Worm (Caenorhabditis elegans): ENCODE results near the gene nhr-63.
A peak's percentile ranks its signal among the peaks of the same experiment; 100 is the strongest.

Gene nhr-63

ce11 chrV:16022600-16022999 lies 20.2 kb downstream of the nhr-63 start:
- TF ChIP-seq F13H6.1 (tag; optimal IDR thresholded peaks at IDR 0.05) (no peak), lin-11 (tag; optimal IDR thresholded peaks at IDR 0.05) (no peak), aly-2 (tag; optimal IDR thresholded peaks at IDR 0.05) (no peak), R02D3.7 (tag; optimal IDR thresholded peaks at IDR 0.05) (no peak), lin-13 (GFP tag; optimal IDR thresholded peaks at IDR 0.05) (peak; percentile 4), ceh-82 (tag; optimal IDR thresholded peaks at IDR 0.05) (no peak), Y55F3AM.14 (GFP tag; optimal IDR thresholded peaks at IDR 0.05) (no peak), sma-3 (GFP tag; optimal IDR thresholded peaks at IDR 0.05) (peak; percentile 52), ama-1 (optimal IDR thresholded peaks at IDR 0.05) (no peak), egl-27 (tag; optimal IDR thresholded peaks at IDR 0.05) (no peak), skn-1 (tag; optimal IDR thresholded peaks at IDR 0.05) (no peak), crh-2 (tag; optimal IDR thresholded peaks at IDR 0.05) (peak; percentile 42), elt-1 (tag; optimal IDR thresholded peaks at IDR 0.05) (no peak), ztf-11 (tag; optimal IDR thresholded peaks at IDR 0.05) (no peak), dmd-4 (tag; optimal IDR thresholded peaks at IDR 0.05) (no peak), ZK546.5 (tag; optimal IDR thresholded peaks at IDR 0.05) (no peak), nhr-12 (tag; optimal IDR thresholded peaks at IDR 0.05) (no peak), lsy-2 (tag; optimal IDR thresholded peaks at IDR 0.05) (no peak), mab-5 (tag; optimal IDR thresholded peaks at IDR 0.05) (no peak), mdl-1 (tag; optimal IDR thresholded peaks at IDR 0.05) (no peak), nhr-11 (tag; optimal IDR thresholded peaks at IDR 0.05) (no peak), fos-1 (tag; optimal IDR thresholded peaks at IDR 0.05) (no peak), snpc-4 (tag; optimal IDR thresholded peaks at IDR 0.05) (peak; percentile 31), nhr-237 (tag; optimal IDR thresholded peaks at IDR 0.05) (no peak), C34F6.9 (tag; optimal IDR thresholded peaks at IDR 0.05) (peak; percentile 2), unc-39 (tag; optimal IDR thresholded peaks at IDR 0.05) (no peak), nhr-77 (tag; optimal IDR thresholded peaks at IDR 0.05) (no peak), ceh-16 (tag; optimal IDR thresholded peaks at IDR 0.05) (no peak), elt-3 (tag; optimal IDR thresholded peaks at IDR 0.05) (no peak), ztf-4 (tag; optimal IDR thresholded peaks at IDR 0.05) (no peak), sma-9 (GFP tag; optimal IDR thresholded peaks at IDR 0.05) (peak; percentile 32), sma-9 (tag; optimal IDR thresholded peaks at IDR 0.05) (no peak), lin-39 (tag; optimal IDR thresholded peaks at IDR 0.05) (no peak), nhr-129 (tag; optimal IDR thresholded peaks at IDR 0.05) (peak; percentile 12), sem-4 (tag; optimal IDR thresholded peaks at IDR 0.05) (no peak), unc-55 (GFP tag; optimal IDR thresholded peaks at IDR 0.05) (peak; percentile 41), peb-1 (tag; optimal IDR thresholded peaks at IDR 0.05) (no peak), alr-1 (tag; optimal IDR thresholded peaks at IDR 0.05) (no peak), blmp-1 (tag; optimal IDR thresholded peaks at IDR 0.05; ENCODE audit: insufficient read depth) (no peak), nhr-23 (tag; optimal IDR thresholded peaks at IDR 0.05) (no peak), gmeb-1 (tag; optimal IDR thresholded peaks at IDR 0.05) (peak; percentile 87), nhr-25 (tag; optimal IDR thresholded peaks at IDR 0.05) (no peak)

ce11 chrV:16023051-16023450 lies 20.7 kb downstream of the nhr-63 start, which contains the start of gene cwc-15:
TSS of gene cwc-15 (plus strand) at chrV:16023351.
- no peak for TF ChIP-seq ztf-11 (tag; optimal IDR thresholded peaks at IDR 0.05)
- TF ChIP-seq fos-1 (tag; optimal IDR thresholded peaks at IDR 0.05), result no peak
- no peak for TF ChIP-seq nhr-25 (tag; optimal IDR thresholded peaks at IDR 0.05)
- TF ChIP-seq nhr-12 (tag; optimal IDR thresholded peaks at IDR 0.05), result no peak
- TF ChIP-seq mbf-1 (tag; optimal IDR thresholded peaks at IDR 0.05), result no peak
- no peak for TF ChIP-seq ztf-4 (tag; optimal IDR thresholded peaks at IDR 0.05)
- TF ChIP-seq zag-1 (tag; optimal IDR thresholded peaks at IDR 0.05), result no peak
- no peak for TF ChIP-seq aly-2 (tag; optimal IDR thresholded peaks at IDR 0.05)

- TF ChIP-seq lin-13 (GFP tag; optimal IDR thresholded peaks at IDR 0.05), result no peak
- TF ChIP-seq ztf-4 (tag; optimal IDR thresholded peaks at IDR 0.05), result no peak
- TF ChIP-seq aly-2 (tag; optimal IDR thresholded peaks at IDR 0.05), result no peak
- no peak for TF ChIP-seq R02D3.7 (tag; optimal IDR thresholded peaks at IDR 0.05)
- no peak for TF ChIP-seq snpc-4 (tag; optimal IDR thresholded peaks at IDR 0.05)
- TF ChIP-seq lsy-2 (tag; optimal IDR thresholded peaks at IDR 0.05), result no peak
- no peak for TF ChIP-seq unc-55 (GFP tag; optimal IDR thresholded peaks at IDR 0.05)
- no peak for TF ChIP-seq fos-1 (tag; optimal IDR thresholded peaks at IDR 0.05)
- no peak for TF ChIP-seq F13H6.1 (tag; optimal IDR thresholded peaks at IDR 0.05)
- TF ChIP-seq ceh-82 (tag; optimal IDR thresholded peaks at IDR 0.05), result no peak
- TF ChIP-seq nhr-10 (tag; optimal IDR thresholded peaks at IDR 0.05), result no peak
- TF ChIP-seq nhr-129 (tag; optimal IDR thresholded peaks at IDR 0.05), result no peak
- no peak for TF ChIP-seq ama-1 (optimal IDR thresholded peaks at IDR 0.05)
- no peak for TF ChIP-seq nhr-237 (tag; optimal IDR thresholded peaks at IDR 0.05)
- TF ChIP-seq sma-3 (GFP tag; optimal IDR thresholded peaks at IDR 0.05), result no peak
- TF ChIP-seq sem-4 (tag; optimal IDR thresholded peaks at IDR 0.05), result no peak
- no peak for TF ChIP-seq peb-1 (tag; optimal IDR thresholded peaks at IDR 0.05)
Observed at ce11 chrV:16023559-16023958, 21.2 kb downstream of the nhr-63 start.
